Fruit fly (Drosophila melanogaster): ENCODE measurements around the gene CG7800.

The CG7800 gene

DNA sequence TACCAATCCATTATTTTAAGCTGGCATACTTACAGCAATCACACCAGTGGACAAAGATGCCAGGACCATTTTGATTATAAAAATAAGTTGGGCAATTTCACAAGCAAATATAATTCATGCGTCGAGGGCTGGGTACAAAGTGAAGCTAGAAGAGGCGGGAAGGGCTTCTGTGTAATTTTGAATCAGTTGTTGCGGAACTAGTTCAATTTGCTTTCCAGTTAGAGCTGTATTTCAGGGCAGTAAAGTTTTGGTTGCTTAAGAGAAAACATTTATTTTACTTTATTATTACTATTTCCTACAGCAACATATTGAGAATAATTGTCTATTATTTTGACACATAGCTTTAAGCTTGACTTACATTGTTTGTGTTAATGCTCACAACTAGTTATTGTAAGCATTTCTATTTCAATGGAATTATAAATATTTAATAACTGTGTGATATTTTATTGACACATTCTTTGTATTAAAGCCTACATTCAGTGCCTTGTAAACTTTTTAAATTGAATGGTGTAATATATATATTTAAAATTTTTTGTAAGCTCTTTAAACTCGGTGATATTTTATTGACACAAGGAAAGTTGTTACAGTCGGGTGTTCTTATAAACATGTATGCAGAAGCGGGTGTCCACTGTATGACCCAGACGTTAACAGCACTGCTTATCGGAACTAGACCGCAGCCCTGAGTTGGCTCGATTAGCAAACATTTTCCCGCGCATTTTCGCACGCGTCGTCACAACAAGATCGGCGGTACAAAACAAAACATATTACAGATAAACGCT lies 46.7 kb downstream of the CG7800 start, which contains the start of the genes RPA1 and Mcm2 (continued):
- peak; percentile 32; the same call in 1 of the 2 replicates for TF ChIP-seq ro (GFP tag; IDR thresholded peaks at IDR 0.05)
- peak; percentile 43; the same call in 1 of the 2 replicates for TF ChIP-seq seq (GFP tag; IDR thresholded peaks at IDR 0.05)
- TF ChIP-seq Med (GFP tag), result peak; percentile 88
- TF ChIP-seq Ptx1 (GFP tag; IDR thresholded peaks at IDR 0.05), result peak; percentile 84
- no peak for TF ChIP-seq yki (optimal IDR thresholded peaks at IDR 0.05)
- TF ChIP-seq CG15479 (GFP tag; optimal IDR thresholded peaks at IDR 0.05), result no peak
- TF ChIP-seq CG17802 (tag; optimal IDR thresholded peaks at IDR 0.05), result peak; percentile 15
- peak; percentile 15; the same call in 1 of the 2 replicates for TF ChIP-seq Scr (GFP tag; IDR thresholded peaks at IDR 0.05; ENCODE audit: partially characterized antibody)
- peak; percentile 49 for TF ChIP-seq lbe (GFP tag; optimal IDR thresholded peaks at IDR 0.05)
- TF ChIP-seq CG1529 (GFP tag; optimal IDR thresholded peaks at IDR 0.05), result peak; percentile 35
- TF ChIP-seq CG14860 (GFP tag; IDR thresholded peaks at IDR 0.05; ENCODE audit: partially characterized antibody), result no peak
- TF ChIP-seq Bgb (GFP tag; IDR thresholded peaks at IDR 0.05; ENCODE audit: partially characterized antibody), result peak; percentile 36; the same call in 1 of the 2 replicates
- TF ChIP-seq CG12769 (tag; optimal IDR thresholded peaks at IDR 0.05), result no peak
- peak; percentile 39; the same call in 1 of the 2 replicates for TF ChIP-seq bbx (GFP tag; IDR thresholded peaks at IDR 0.05; ENCODE audit: partially characterized antibody)
- peak; percentile 73 for TF ChIP-seq CG1233 (GFP tag; optimal IDR thresholded peaks at IDR 0.05)
- TF ChIP-seq Atf3 (GFP tag; optimal IDR thresholded peaks at IDR 0.05), result no peak
- no peak for TF ChIP-seq cg (GFP tag; optimal IDR thresholded peaks at IDR 0.05)
- TF ChIP-seq Lhr (GFP tag; optimal IDR thresholded peaks at IDR 0.05), result peak; percentile 19
- TF ChIP-seq CG12299 (tag; optimal IDR thresholded peaks at IDR 0.05), result peak; percentile 30
- 0 out of 2 replicates have a peak, but pooled peaks have one; percentile 53 for TF ChIP-seq Gsc (GFP tag; IDR thresholded peaks at IDR 0.05)
- TF ChIP-seq Hey (tag; optimal IDR thresholded peaks at IDR 0.05), result no peak
- peak; percentile 74 for TF ChIP-seq fd3F (GFP tag; optimal IDR thresholded peaks at IDR 0.05)
- no peak for TF ChIP-seq wek (GFP tag; optimal IDR thresholded peaks at IDR 0.05)
- TF ChIP-seq CG15696 (tag; optimal IDR thresholded peaks at IDR 0.05), result peak; percentile 72
- no peak for TF ChIP-seq Hmx (GFP tag; optimal IDR thresholded peaks at IDR 0.05)
- TF ChIP-seq PHDP (tag; optimal IDR thresholded peaks at IDR 0.05), result no peak
- TF ChIP-seq sc (optimal IDR thresholded peaks at IDR 0.05), result no peak
- peak; percentile 58 for TF ChIP-seq sc (GFP tag; optimal IDR thresholded peaks at IDR 0.05)
- peak; percentile 89 for TF ChIP-seq CG16815 (GFP tag; optimal IDR thresholded peaks at IDR 0.05)
- peak; percentile 55 for TF ChIP-seq HHEX (GFP tag; optimal IDR thresholded peaks at IDR 0.05)
- TF ChIP-seq Hr39 (optimal IDR thresholded peaks at IDR 0.05), result no peak
- no peak for TF ChIP-seq en (GFP tag; optimal IDR thresholded peaks at IDR 0.05)
- no peak for TF ChIP-seq slp2 (GFP tag; optimal IDR thresholded peaks at IDR 0.05)
- no peak for TF ChIP-seq Asciz (GFP tag; optimal IDR thresholded peaks at IDR 0.05)
- no peak for TF ChIP-seq bigmax (GFP tag; optimal IDR thresholded peaks at IDR 0.05)
- TF ChIP-seq insv (GFP tag; optimal IDR thresholded peaks at IDR 0.05), result peak in 1 of 2 experiments; percentile 82
- no peak for TF ChIP-seq cad (GFP tag; optimal IDR thresholded peaks at IDR 0.05)
- peak; percentile 7 for TF ChIP-seq CTCF (GFP tag; optimal IDR thresholded peaks at IDR 0.05)
- peak; percentile 38 for TF ChIP-seq ATbp (GFP tag; optimal IDR thresholded peaks at IDR 0.05)
- peak; percentile 63 for TF ChIP-seq HmgZ (tag; optimal IDR thresholded peaks at IDR 0.05)
- TF ChIP-seq Stat92E (GFP tag; optimal IDR thresholded peaks at IDR 0.05), result no peak
- TF ChIP-seq gt (GFP tag; IDR thresholded peaks at IDR 0.05), result no peak
- peak; percentile 28 for TF ChIP-seq CG2875 (GFP tag; optimal IDR thresholded peaks at IDR 0.05)
- peak; percentile 82 for TF ChIP-seq Chrac-16 (GFP tag; optimal IDR thresholded peaks at IDR 0.05)
- peak; percentile 81 for TF ChIP-seq az2 (GFP tag; optimal IDR thresholded peaks at IDR 0.05)
- TF ChIP-seq pzg (GFP tag; optimal IDR thresholded peaks at IDR 0.05), result peak; percentile 49
- no peak for TF ChIP-seq abd-A (tag; optimal IDR thresholded peaks at IDR 0.05)
- TF ChIP-seq MTF-1 (GFP tag; optimal IDR thresholded peaks at IDR 0.05; ENCODE audit: borderline replicate concordance), result peak; percentile 32
- peak; percentile 20 for TF ChIP-seq Jarid2 (GFP tag; optimal IDR thresholded peaks at IDR 0.05)

Measured in whole organism, embryonic.